Worm (Caenorhabditis elegans): Measurements from ENCODE around the gene smc-3.

ce11 chrIII:11334346-11334745, 43.6 kb downstream of the smc-3 start:
- no peak for TF ChIP-seq T22C8.4 (GFP tag; IDR thresholded peaks at IDR 0.05)
- TF ChIP-seq ztf-23 (GFP tag; IDR thresholded peaks at IDR 0.05) = no peak
- 0 out of 2 replicates have a peak, but pooled peaks have one; percentile 11 for TF ChIP-seq flt-1 (GFP tag; IDR thresholded peaks at IDR 0.05)
- TF ChIP-seq ztf-29 (GFP tag; IDR thresholded peaks at IDR 0.05) = no peak
- TF ChIP-seq med-1 (GFP tag; optimal IDR thresholded peaks at IDR 0.05; ENCODE audit: insufficient read depth) = no peak
- TF ChIP-seq tab-1 (GFP tag; IDR thresholded peaks at IDR 0.05) = no peak
- no peak for TF ChIP-seq cog-1 (tag; optimal IDR thresholded peaks at IDR 0.05)
- TF ChIP-seq klf-2 (GFP tag; conservative IDR thresholded peaks at IDR 0.05) = no peak
- no peak for TF ChIP-seq ref-1 (GFP tag; conservative IDR thresholded peaks at IDR 0.05)
